Worm (Caenorhabditis elegans) whole organism, midembryonic: ENCODE data around the gene T04G9.4.

Experiments
- cog-1 ChIP-seq: sonication (generic microtip); optimal IDR thresholded peaks from 2 replicates; lab custom pipeline; 2016; ENCODE audit warnings: missing genetic modification characterization, missing compliant biosample characterization
- flt-1 ChIP-seq: fragments of 200-800 bp; sonication (Bioruptor generic); IDR thresholded peaks from 2 replicates; pipeline ENCODE4 v1.3.6; 2022; ENCODE audit warnings: missing genetic modification characterization, missing compliant biosample characterization
- ref-1 ChIP-seq: fragments of 200-800 bp; sonication (Bioruptor generic); conservative IDR thresholded peaks from 2 replicates; pipeline ENCODE4 v1.3.6; 2022; ENCODE audit warnings: missing genetic modification reagents, missing genetic modification characterization, missing compliant biosample characterization
- tab-1 ChIP-seq: fragments of 200-800 bp; sonication (Bioruptor generic); IDR thresholded peaks from 2 replicates; pipeline ENCODE4 v1.3.6; 2022; ENCODE audit warnings: missing genetic modification characterization, missing compliant biosample characterization
- ztf-29 ChIP-seq: fragments of 200-800 bp; sonication (Bioruptor generic); IDR thresholded peaks from 2 replicates; pipeline ENCODE4 v1.3.6; 2022; ENCODE audit warnings: missing genetic modification reagents, missing genetic modification characterization, missing compliant biosample characterization

DNA sequence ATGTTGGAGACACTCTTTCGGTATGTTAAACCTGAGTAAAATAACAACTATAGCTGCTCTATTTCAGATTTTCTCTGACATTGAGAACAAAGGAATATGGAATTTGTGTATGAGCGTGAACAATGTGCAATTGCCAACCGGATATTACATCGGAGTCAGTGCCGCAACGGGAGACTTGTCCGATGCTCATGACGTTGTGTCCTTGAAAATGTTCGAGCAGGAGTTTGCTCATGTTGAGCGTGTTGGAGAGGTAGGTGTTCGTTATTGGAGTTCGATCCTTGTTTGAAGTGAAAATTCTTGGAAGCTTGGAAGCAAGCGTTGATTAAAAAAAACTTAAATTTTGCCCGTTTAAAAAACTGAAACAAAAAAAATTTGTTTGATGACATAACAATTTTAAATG lies 2.7 kb upstream of the T04G9.4 start:
- no peak for TF ChIP-seq ref-1 (GFP tag; lab: Robert Waterston, UW)
- no peak for TF ChIP-seq tab-1 (GFP tag; lab: Robert Waterston, UW)
- no peak for TF ChIP-seq cog-1 (tag; lab: Kevin White, UChicago)
- TF ChIP-seq ztf-29, result no peak
- no peak for TF ChIP-seq flt-1 (GFP tag; lab: Robert Waterston, UW)
